Worm (Caenorhabditis elegans) whole organism, L3 larva: ENCODE results near the gene cnc-11.

Experiments used
- R02D3.7 ChIP-seq: fragments of 150-350 bp; optimal IDR thresholded peaks from 2 replicates; lab custom pipeline; 2014; ENCODE audit warnings: missing biosample characterization, missing genetic modification characterization
- ZK546.5 ChIP-seq: sonication (generic microtip); optimal IDR thresholded peaks from 2 replicates; lab custom pipeline; 2017; ENCODE audit warnings: missing biosample characterization, missing genetic modification characterization
- ama-1 ChIP-seq: fragments of 150-350 bp; optimal IDR thresholded peaks from 2 replicates; lab custom pipeline; 2018
- ceh-28 ChIP-seq: fragments of 150-350 bp; optimal IDR thresholded peaks from 2 replicates; lab custom pipeline; 2014; ENCODE audit warnings: missing biosample characterization, missing genetic modification reagents, missing genetic modification characterization
- elt-3 ChIP-seq, 3 experiments: fragments of 150-350 bp in 1 of 3; sonication (generic microtip) in 2 of 3; optimal IDR thresholded peaks; 2 replicates in 2 of 3; 4 replicates in 1 of 3; lab custom pipeline; 2014 to 2017; ENCODE audit warnings: missing biosample characterization in 3 of 3, missing genetic modification characterization in 3 of 3
- jun-1 ChIP-seq: fragments of 150-350 bp; optimal IDR thresholded peaks from 2 replicates; lab custom pipeline; 2014; ENCODE audit warnings: missing biosample characterization, missing genetic modification reagents, missing genetic modification characterization
- nhr-12 ChIP-seq: fragments of 150-350 bp; optimal IDR thresholded peaks from 2 replicates; lab custom pipeline; 2014; ENCODE audit warnings: missing biosample characterization, missing genetic modification characterization
- nhr-23 ChIP-seq: fragments of 150-350 bp; optimal IDR thresholded peaks from 2 replicates; lab custom pipeline; 2014; ENCODE audit warnings: missing biosample characterization, missing genetic modification reagents, missing genetic modification characterization
- nhr-237 ChIP-seq: fragments of 150-350 bp; optimal IDR thresholded peaks from 2 replicates; lab custom pipeline; 2014; ENCODE audit warnings: missing biosample characterization, missing genetic modification characterization
- nhr-28 ChIP-seq: fragments of 150-350 bp; optimal IDR thresholded peaks from 2 replicates; lab custom pipeline; 2014; ENCODE audit warnings: missing biosample characterization, missing genetic modification characterization
- pha-4 ChIP-seq: fragments of 150-350 bp; optimal IDR thresholded peaks from 2 replicates; lab custom pipeline; 2014; ENCODE audit warnings: missing biosample characterization, missing genetic modification reagents, missing genetic modification characterization
- pqm-1 ChIP-seq: fragments of 150-350 bp; optimal IDR thresholded peaks from 2 replicates; lab custom pipeline; 2017; ENCODE audit warnings: missing biosample characterization, missing genetic modification characterization, inconsistent platforms
- tbx-2 ChIP-seq: sonication (generic microtip); optimal IDR thresholded peaks from 2 replicates; lab custom pipeline; 2016; ENCODE audit warnings: mild to moderate bottlenecking, missing genetic modification characterization, missing compliant biosample characterization
- unc-62 ChIP-seq: fragments of 150-350 bp; sonication (generic microtip); optimal IDR thresholded peaks from 4 replicates; lab custom pipeline; 2014; ENCODE audit warnings: missing biosample characterization, missing genetic modification reagents, missing genetic modification characterization

DNA sequence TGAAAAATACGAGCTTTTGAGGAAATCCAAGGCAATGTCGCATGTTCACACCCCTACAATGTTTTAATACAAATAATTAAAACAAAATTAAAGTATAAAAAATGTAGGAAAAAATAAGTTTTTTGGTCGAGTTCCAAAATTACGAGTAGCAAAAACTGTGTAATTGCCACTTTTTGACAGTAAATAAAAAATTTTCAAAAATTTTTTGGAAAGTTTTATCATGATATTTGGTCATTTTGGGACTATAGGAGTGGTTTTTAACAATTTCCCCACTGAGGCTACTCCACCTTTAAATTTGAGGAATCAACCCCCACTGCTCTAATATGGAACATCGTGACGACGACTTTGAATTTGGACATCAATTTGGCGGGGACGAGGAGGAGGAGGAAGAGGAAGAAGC lies 25.3 kb downstream of the cnc-11 start, which contains the start of gene gid-8:
- TF ChIP-seq R02D3.7 (tag; lab: Kevin White, UChicago) (no peak), jun-1 (tag; lab: Kevin White, UChicago) (no peak), pqm-1 (no peak), ceh-28 (tag; lab: Kevin White, UChicago) (no peak), nhr-28 (tag; lab: Kevin White, UChicago) (no peak), nhr-237 (tag; lab: Kevin White, UChicago) (no peak), pha-4 (tag; lab: Kevin White, UChicago) (no peak), tbx-2 (tag; lab: Kevin White, UChicago) (no peak), nhr-23 (no peak), ZK546.5 (tag; lab: Kevin White, UChicago) (no peak), nhr-12 (no peak), elt-3 (tag; optimal IDR thresholded peaks at IDR 0.05; lab: Kevin White, UChicago) (no peak), unc-62 (GFP tag; lab: Kevin White, UChicago) (no peak), ama-1 (lab: Kevin White, UChicago) (no peak)
